Fruit fly (Drosophila melanogaster) whole organism, pupa: ENCODE measurements around the gene CG32755.

Source experiments
- CG10348 ChIP-seq: fragments of 200-800 bp; sonication (Bioruptor generic); IDR thresholded peaks from 2 replicates; pipeline ENCODE4 v1.3.6; 2022; ENCODE audit warnings: missing biosample characterization, missing genetic modification characterization
- CG12605 ChIP-seq: fragments of 200-800 bp; sonication (Bioruptor generic); IDR thresholded peaks from 2 replicates; pipeline ENCODE4 v1.3.6; 2022; ENCODE audit warnings: missing biosample characterization, missing genetic modification characterization
- CG13204 ChIP-seq: fragments of 200-800 bp; sonication (Bioruptor generic); optimal IDR thresholded peaks from 2 replicates; lab custom pipeline; 2018; ENCODE audit warnings: missing biosample characterization, mild to moderate bottlenecking, missing genetic modification characterization, moderate library complexity
- CG14655 ChIP-seq: fragments of 200-800 bp; sonication (Bioruptor generic); optimal IDR thresholded peaks from 3 replicates; lab custom pipeline; 2017; ENCODE audit warnings: mild to moderate bottlenecking, missing biosample characterization, missing genetic modification reagents, missing genetic modification characterization
- CG15710 ChIP-seq: fragments of 200-800 bp; sonication (Bioruptor generic); optimal IDR thresholded peaks from 2 replicates; lab custom pipeline; 2018; ENCODE audit warnings: missing biosample characterization, mild to moderate bottlenecking, missing genetic modification characterization, moderate library complexity
- CG17806 ChIP-seq: fragments of 200-800 bp; sonication (Bioruptor generic); optimal IDR thresholded peaks from 2 replicates; lab custom pipeline; 2018; ENCODE audit warnings: missing biosample characterization, mild to moderate bottlenecking, missing genetic modification characterization, moderate library complexity
- CG32121 ChIP-seq: fragments of 200-800 bp; sonication (Bioruptor generic); IDR thresholded peaks from 2 replicates; pipeline ENCODE4 v1.3.6; 2022; ENCODE audit warnings: missing biosample characterization, missing genetic modification characterization
- CG34367 ChIP-seq: fragments of 200-800 bp; sonication (Bioruptor generic); optimal IDR thresholded peaks from 2 replicates; lab custom pipeline; 2018; ENCODE audit warnings: missing biosample characterization, mild to moderate bottlenecking, missing genetic modification characterization
- CG4496 ChIP-seq: fragments of 200-800 bp; sonication (Bioruptor generic); IDR thresholded peaks from 3 replicates; pipeline ENCODE4 v1.3.6; 2022; ENCODE audit warnings: missing biosample characterization, missing genetic modification characterization
- CG8159 ChIP-seq: fragments of 200-800 bp; sonication (Bioruptor generic); optimal IDR thresholded peaks from 3 replicates; lab custom pipeline; 2018; ENCODE audit warnings: missing biosample characterization, mild to moderate bottlenecking, missing genetic modification characterization, moderate library complexity
- CG8301 ChIP-seq: fragments of 200-800 bp; sonication (Bioruptor generic); optimal IDR thresholded peaks from 2 replicates; lab custom pipeline; 2018; ENCODE audit warnings: missing biosample characterization, mild to moderate bottlenecking, missing genetic modification characterization
- CG9948 ChIP-seq: fragments of 200-800 bp; sonication (Bioruptor generic); optimal IDR thresholded peaks from 2 replicates; lab custom pipeline; 2018; ENCODE audit warnings: missing biosample characterization, mild to moderate bottlenecking, missing genetic modification characterization, moderate library complexity
- D1 ChIP-seq: fragments of 200-800 bp; sonication (Bioruptor generic); optimal IDR thresholded peaks from 2 replicates; lab custom pipeline; 2018; ENCODE audit warnings: missing biosample characterization, mild to moderate bottlenecking, missing genetic modification characterization, moderate library complexity
- EcR ChIP-seq: fragments of 200-800 bp; sonication (Bioruptor generic); optimal IDR thresholded peaks from 3 replicates; lab custom pipeline; 2019; ENCODE audit warnings: missing biosample characterization, missing genetic modification characterization, mild to moderate bottlenecking, moderate library complexity, missing genetic modification reagents
- Ets98B ChIP-seq: fragments of 200-800 bp; sonication (Bioruptor generic); IDR thresholded peaks from 2 replicates; pipeline ENCODE4 v1.3.6; 2022; ENCODE audit warnings: missing biosample characterization, missing genetic modification characterization
- Pif1A ChIP-seq: fragments of 200-800 bp; sonication (Bioruptor generic); optimal IDR thresholded peaks from 3 replicates; lab custom pipeline; 2016; ENCODE audit warnings: missing biosample characterization, missing genetic modification characterization
- Pif1B ChIP-seq: fragments of 200-800 bp; sonication (Bioruptor generic); optimal IDR thresholded peaks from 3 replicates; lab custom pipeline; 2016; ENCODE audit warnings: missing biosample characterization, missing genetic modification characterization
- Snoo ChIP-seq: fragments of 200-800 bp; sonication (Bioruptor generic); optimal IDR thresholded peaks from 3 replicates; lab custom pipeline; 2017; ENCODE audit warnings: missing biosample characterization, mild to moderate bottlenecking, missing genetic modification characterization, inconsistent platforms
- fd96Ca ChIP-seq: fragments of 200-800 bp; sonication (Bioruptor generic); IDR thresholded peaks from 3 replicates; pipeline ENCODE4 v1.3.6; 2022; ENCODE audit warnings: missing biosample characterization, missing genetic modification characterization
- gl ChIP-seq: fragments of 200-800 bp; sonication (Bioruptor generic); optimal IDR thresholded peaks from 2 replicates; lab custom pipeline; 2018; ENCODE audit warnings: missing biosample characterization, mild to moderate bottlenecking, missing genetic modification characterization
- rn ChIP-seq: fragments of 200-800 bp; sonication (Bioruptor generic); IDR thresholded peaks from 2 replicates; pipeline ENCODE4 v1.3.6; 2022; ENCODE audit warnings: missing biosample characterization, missing genetic modification characterization

Gene CG32755

dm6 chrX:5920932-5921331, 29.1 kb upstream of the CG32755 start:
- TF ChIP-seq CG14655 (GFP tag; lab: Kevin White, UChicago) (peak; percentile 17), CG8301 (peak; percentile 4), CG12605 (GFP tag; lab: Robert Waterston, UW) (peak; percentile 68), CG13204 (GFP tag; lab: Kevin White, UChicago) (no peak), CG17806 (tag; lab: Kevin White, UChicago) (no peak)
- TF ChIP-seq, all 21 proteins: peak for 3

- TF ChIP-seq CG17806 (tag; lab: Kevin White, UChicago): no peak
- TF ChIP-seq CG10348: no peak
- TF ChIP-seq CG8159: no peak
- no peak for TF ChIP-seq CG14655 (GFP tag; lab: Kevin White, UChicago)
- no peak for TF ChIP-seq rn (GFP tag; lab: Robert Waterston, UW)
- TF ChIP-seq CG34367: no peak
- no peak for TF ChIP-seq D1 (tag; lab: Kevin White, UChicago)
- TF ChIP-seq CG4496: no peak
- TF ChIP-seq CG32121 (GFP tag; lab: Robert Waterston, UW): no peak
- no peak for TF ChIP-seq Ets98B (GFP tag; lab: Robert Waterston, UW)
- TF ChIP-seq EcR (GFP tag; lab: Kevin White, UChicago): no peak
- TF ChIP-seq gl (tag; lab: Kevin White, UChicago): no peak
- TF ChIP-seq Snoo (tag; lab: Kevin White, UChicago): no peak
- no peak for TF ChIP-seq CG13204 (GFP tag; lab: Kevin White, UChicago)
- no peak for TF ChIP-seq Pif1A (GFP tag; lab: Kevin White, UChicago)
- TF ChIP-seq CG8301: no peak
These were observed 28.0 kb upstream of the CG32755 start for dm6 chrX:5922057-5922456.

- TF ChIP-seq rn (GFP tag; lab: Robert Waterston, UW): no peak
- TF ChIP-seq CG15710 (tag; lab: Kevin White, UChicago): peak; percentile 43
- TF ChIP-seq CG8301: peak; percentile 9
- TF ChIP-seq Pif1A (GFP tag; lab: Kevin White, UChicago): peak; percentile 73
- TF ChIP-seq gl (tag; lab: Kevin White, UChicago): no peak
- peak; percentile 52 for TF ChIP-seq Pif1B (GFP tag; lab: Kevin White, UChicago)
- peak; percentile 66 for TF ChIP-seq Snoo (tag; lab: Kevin White, UChicago)
- TF ChIP-seq EcR (GFP tag; lab: Kevin White, UChicago): no peak
- peak; percentile 26 for TF ChIP-seq CG34367
- TF ChIP-seq CG13204 (GFP tag; lab: Kevin White, UChicago): no peak
- peak; percentile 66 for TF ChIP-seq CG8159
- peak; percentile 55 for TF ChIP-seq CG17806 (tag; lab: Kevin White, UChicago)
- TF ChIP-seq CG4496: peak; percentile 62; the same call in 2 of the 3 replicates
- TF ChIP-seq CG9948 (tag; lab: Kevin White, UChicago): peak; percentile 34
- TF ChIP-seq CG14655 (GFP tag; lab: Kevin White, UChicago): peak; percentile 29
- no peak for TF ChIP-seq Ets98B (GFP tag; lab: Robert Waterston, UW)
- TF ChIP-seq CG12605 (GFP tag; lab: Robert Waterston, UW): peak; percentile 52; the same call in 1 of the 2 replicates
- TF ChIP-seq CG10348: no peak
- peak; percentile 53 for TF ChIP-seq CG32121 (GFP tag; lab: Robert Waterston, UW)
- TF ChIP-seq D1 (tag; lab: Kevin White, UChicago): peak; percentile 37
- TF ChIP-seq fd96Ca (GFP tag; lab: Robert Waterston, UW): peak; percentile 50; the same call in 1 of the 3 replicates
These were observed 26.9 kb upstream of the CG32755 start for dm6 chrX:5923124-5923523.

dm6 chrX:5924378-5924777, 25.7 kb upstream of the CG32755 start:
- TF ChIP-seq CG8159 (peak; percentile 26), CG34367 (peak; percentile 37), Ets98B (GFP tag; lab: Robert Waterston, UW) (peak; percentile 65), CG9948 (tag; lab: Kevin White, UChicago) (peak; percentile 59), CG8301 (peak; percentile 84), CG13204 (GFP tag; lab: Kevin White, UChicago) (no peak), D1 (tag; lab: Kevin White, UChicago) (peak; percentile 31), rn (GFP tag; lab: Robert Waterston, UW) (0 out of 2 replicates have a peak, but pooled peaks have one; percentile 33), gl (tag; lab: Kevin White, UChicago) (no peak), fd96Ca (GFP tag; lab: Robert Waterston, UW) (peak; percentile 59; the same call in 2 of the 3 replicates), CG14655 (GFP tag; lab: Kevin White, UChicago) (peak; percentile 91), CG17806 (tag; lab: Kevin White, UChicago) (peak; percentile 42), CG15710 (tag; lab: Kevin White, UChicago) (no peak), EcR (GFP tag; lab: Kevin White, UChicago) (no peak), Pif1A (GFP tag; lab: Kevin White, UChicago) (peak; percentile 54), Snoo (tag; lab: Kevin White, UChicago) (no peak), CG12605 (GFP tag; lab: Robert Waterston, UW) (peak; percentile 67), CG10348 (no peak), CG32121 (GFP tag; lab: Robert Waterston, UW) (0 out of 2 replicates have a peak, but pooled peaks have one; percentile 14), CG4496 (peak; percentile 82), Pif1B (GFP tag; lab: Kevin White, UChicago) (peak; percentile 64)

dm6 chrX:5925793-5926418, 24.1 kb upstream of the CG32755 start:
- peak; percentile 84 for TF ChIP-seq CG34367
- TF ChIP-seq Ets98B (GFP tag; lab: Robert Waterston, UW): peak; percentile 87
- TF ChIP-seq gl (tag; lab: Kevin White, UChicago): peak; percentile 64
- peak; percentile 93 for TF ChIP-seq CG4496
- peak; percentile 49; the same call in 1 of the 2 replicates for TF ChIP-seq CG32121 (GFP tag; lab: Robert Waterston, UW)
- peak; percentile 94 for TF ChIP-seq CG14655 (GFP tag; lab: Kevin White, UChicago)
- peak; percentile 81 for TF ChIP-seq CG9948 (tag; lab: Kevin White, UChicago)
- peak; percentile 84 for TF ChIP-seq CG15710 (tag; lab: Kevin White, UChicago)
- peak; percentile 84 for TF ChIP-seq fd96Ca (GFP tag; lab: Robert Waterston, UW)
- TF ChIP-seq rn (GFP tag; lab: Robert Waterston, UW): peak; percentile 75
- peak; percentile 79 for TF ChIP-seq Pif1B (GFP tag; lab: Kevin White, UChicago)
- TF ChIP-seq Pif1A (GFP tag; lab: Kevin White, UChicago): peak; percentile 74
- TF ChIP-seq CG10348: no peak
- TF ChIP-seq CG12605 (GFP tag; lab: Robert Waterston, UW): peak; percentile 91
- TF ChIP-seq EcR (GFP tag; lab: Kevin White, UChicago): peak; percentile 89
- peak; percentile 57 for TF ChIP-seq Snoo (tag; lab: Kevin White, UChicago)
- TF ChIP-seq CG17806 (tag; lab: Kevin White, UChicago): peak; percentile 97
- peak; percentile 16 for TF ChIP-seq CG13204 (GFP tag; lab: Kevin White, UChicago)
- peak; percentile 92 for TF ChIP-seq CG8301
- peak; percentile 46 for TF ChIP-seq D1 (tag; lab: Kevin White, UChicago)
- TF ChIP-seq CG8159: peak; percentile 85
